Fruit fly (Drosophila melanogaster) Kc167 (cell line): ENCODE results near the gene CG18404.

Experiments
- Myc ChIP-seq: fragments of >200 bp; optimal IDR thresholded peaks from 2 replicates; lab custom pipeline; 2017; ENCODE audit warnings: missing external identifiers
- Sin3A ChIP-seq: fragments of >200 bp; optimal IDR thresholded peaks from 2 replicates; lab custom pipeline; 2018; ENCODE audit warnings: missing external identifiers
- h ChIP-seq: fragments of >200 bp; optimal IDR thresholded peaks from 3 replicates; lab custom pipeline; 2018; ENCODE audit warnings: missing external identifiers
- insv ChIP-seq: fragments of >200 bp; optimal IDR thresholded peaks from 3 replicates; lab custom pipeline; 2018; ENCODE audit warnings: missing external identifiers
- psq ChIP-seq: fragments of >200 bp; optimal IDR thresholded peaks from 2 replicates; lab custom pipeline; 2017; ENCODE audit warnings: missing external identifiers
- ttk ChIP-seq: sonication (Bioruptor generic); optimal IDR thresholded peaks from 2 replicates; lab custom pipeline; 2017; ENCODE audit warnings: missing external identifiers

Gene CG18404

dm6 chr3R:30270318-30271119 lies 17.5 kb downstream of the CG18404 start:
- TF ChIP-seq Sin3A (lab: Kevin White, UChicago), result no peak
- TF ChIP-seq ttk (lab: Kevin White, UChicago), result no peak
- no peak for TF ChIP-seq psq (lab: Kevin White, UChicago)
- TF ChIP-seq insv (lab: Kevin White, UChicago), result no peak

dm6 chr3R:30271120-30271467 lies 18.1 kb downstream of the CG18404 start:
- TF ChIP-seq h (lab: Kevin White, UChicago) (no peak), insv (lab: Kevin White, UChicago) (no peak), Myc (lab: Kevin White, UChicago) (no peak), psq (lab: Kevin White, UChicago) (no peak)

dm6 chr3R:30272176-30272857 lies 19.3 kb downstream of the CG18404 start:
- no peak for TF ChIP-seq Sin3A (lab: Kevin White, UChicago)
- no peak for TF ChIP-seq psq (lab: Kevin White, UChicago)
- no peak for TF ChIP-seq ttk (lab: Kevin White, UChicago)
- TF ChIP-seq Myc (lab: Kevin White, UChicago), result no peak
- no peak for TF ChIP-seq insv (lab: Kevin White, UChicago)
- no peak for TF ChIP-seq h (lab: Kevin White, UChicago)

- no peak for TF ChIP-seq h (lab: Kevin White, UChicago)
- TF ChIP-seq Myc (lab: Kevin White, UChicago), result no peak
- TF ChIP-seq psq (lab: Kevin White, UChicago), result no peak
- TF ChIP-seq Sin3A (lab: Kevin White, UChicago), result no peak
- TF ChIP-seq ttk (lab: Kevin White, UChicago), result no peak
- no peak for TF ChIP-seq insv (lab: Kevin White, UChicago)
Measured at dm6 chr3R:30272858-30273379, 19.9 kb downstream of the CG18404 start.

dm6 chr3R:30273898-30274297 lies 20.9 kb downstream of the CG18404 start:
- TF ChIP-seq psq (lab: Kevin White, UChicago) (no peak), insv (lab: Kevin White, UChicago) (no peak), ttk (lab: Kevin White, UChicago) (no peak), h (lab: Kevin White, UChicago) (no peak), Myc (lab: Kevin White, UChicago) (no peak), Sin3A (lab: Kevin White, UChicago) (no peak)

dm6 chr3R:30275970-30276369 lies 23.0 kb downstream of the CG18404 start:
- TF ChIP-seq Myc (lab: Kevin White, UChicago), result no peak
- no peak for TF ChIP-seq psq (lab: Kevin White, UChicago)
- no peak for TF ChIP-seq insv (lab: Kevin White, UChicago)
- no peak for TF ChIP-seq Sin3A (lab: Kevin White, UChicago)
- no peak for TF ChIP-seq ttk (lab: Kevin White, UChicago)
- no peak for TF ChIP-seq h (lab: Kevin White, UChicago)

dm6 chr3R:30276482-30277282 lies 23.7 kb downstream of the CG18404 start:
- TF ChIP-seq insv (lab: Kevin White, UChicago) (no peak), Sin3A (lab: Kevin White, UChicago) (no peak), Myc (lab: Kevin White, UChicago) (no peak), ttk (lab: Kevin White, UChicago) (no peak), psq (lab: Kevin White, UChicago) (no peak), h (lab: Kevin White, UChicago) (no peak)

dm6 chr3R:30277700-30278099 lies 24.7 kb downstream of the CG18404 start, which contains the start of gene heca:
Gene heca, plus strand, starts transcription at chr3R:30277932.
- no peak for TF ChIP-seq h (lab: Kevin White, UChicago)
- TF ChIP-seq Sin3A (lab: Kevin White, UChicago), result no peak
- TF ChIP-seq Myc (lab: Kevin White, UChicago), result no peak
- TF ChIP-seq ttk (lab: Kevin White, UChicago), result no peak
- TF ChIP-seq psq (lab: Kevin White, UChicago), result no peak
- TF ChIP-seq insv (lab: Kevin White, UChicago), result no peak

dm6 chr3R:30280312-30280711 lies 27.3 kb downstream of the CG18404 start:
- TF ChIP-seq psq (lab: Kevin White, UChicago) (no peak), insv (lab: Kevin White, UChicago) (no peak), h (lab: Kevin White, UChicago) (no peak), ttk (lab: Kevin White, UChicago) (no peak), Myc (lab: Kevin White, UChicago) (no peak), Sin3A (lab: Kevin White, UChicago) (no peak)

- no peak for TF ChIP-seq ttk (lab: Kevin White, UChicago)
Measured at dm6 chr3R:30281345-30282133, 28.6 kb downstream of the CG18404 start.
